Worm (Caenorhabditis elegans): ENCODE measurements around the gene vps-60.
"Not testable (repeated sequence)": the region's sequence is repeated elsewhere in the genome, so short reads cannot be mapped to it uniquely, and the experiment has no call there.

ce11 chrV:8574762-8575161 is 31.2 kb downstream of the vps-60 start, which contains the start of gene F25G6.1:
- not testable (repeated sequence) for TF ChIP-seq egl-27 (tag; optimal IDR thresholded peaks at IDR 0.05); lin-15B (tag; optimal IDR thresholded peaks at IDR 0.05); lsy-12 (tag; optimal IDR thresholded peaks at IDR 0.05); zag-1 (tag; optimal IDR thresholded peaks at IDR 0.05); sea-2 (GFP tag; optimal IDR thresholded peaks at IDR 0.05); elt-1 (tag; optimal IDR thresholded peaks at IDR 0.05); unc-39 (tag; optimal IDR thresholded peaks at IDR 0.05); elt-2 (tag; optimal IDR thresholded peaks at IDR 0.05); ama-1 (optimal IDR thresholded peaks at IDR 0.05); nhr-76 (tag; optimal IDR thresholded peaks at IDR 0.05); pha-4 (tag; optimal IDR thresholded peaks at IDR 0.05); ceh-28 (tag; optimal IDR thresholded peaks at IDR 0.05)

Data from whole organism, L3 larva.